Worm (Caenorhabditis elegans) whole organism, early embryonic: ENCODE measurements around the gene T21B4.15.
A peak's percentile ranks its signal among the peaks of the same experiment; 100 is the strongest.

Experiments
- F13C5.2 ChIP-seq: sonication (generic microtip); optimal IDR thresholded peaks from 2 replicates; lab custom pipeline; 2017; ENCODE audit warnings: mild to moderate bottlenecking, missing genetic modification characterization, inconsistent platforms, missing compliant biosample characterization
- ama-1 ChIP-seq: fragments of 150-350 bp; optimal IDR thresholded peaks from 2 replicates; lab custom pipeline; 2014
- ceh-13 ChIP-seq: fragments of 200-800 bp; sonication (Bioruptor generic); optimal IDR thresholded peaks from 2 replicates; lab custom pipeline; 2018; ENCODE audit warnings: mild to moderate bottlenecking, missing genetic modification characterization, missing compliant biosample characterization
- ceh-36 ChIP-seq: sonication (generic microtip); optimal IDR thresholded peaks from 2 replicates; lab custom pipeline; 2016; ENCODE audit warnings: missing genetic modification characterization, inconsistent platforms, missing compliant biosample characterization
- hmbx-1 ChIP-seq: sonication (generic microtip); optimal IDR thresholded peaks from 2 replicates; lab custom pipeline; 2016; ENCODE audit warnings: mild to moderate bottlenecking, missing genetic modification characterization, missing compliant biosample characterization
- hmg-4 ChIP-seq: fragments of 200-800 bp; sonication (Bioruptor generic); optimal IDR thresholded peaks from 2 replicates; lab custom pipeline; 2018; ENCODE audit warnings: mild to moderate bottlenecking, missing genetic modification characterization, missing compliant biosample characterization
- hnd-1 ChIP-seq: sonication (generic microtip); optimal IDR thresholded peaks from 2 replicates; lab custom pipeline; 2016; ENCODE audit warnings: missing genetic modification characterization, missing compliant biosample characterization
- scrt-1 ChIP-seq: fragments of 200-800 bp; sonication (Bioruptor generic); IDR thresholded peaks from 2 replicates; pipeline ENCODE4 v1.3.6; 2022; ENCODE audit warnings: missing genetic modification characterization, missing compliant biosample characterization
- sea-1 ChIP-seq: fragments of 200-800 bp; sonication (Bioruptor generic); conservative IDR thresholded peaks from 2 replicates; pipeline ENCODE4 v1.3.6; 2022; ENCODE audit warnings: missing genetic modification characterization, missing compliant biosample characterization
- tbx-37 ChIP-seq: fragments of 200-800 bp; sonication (Bioruptor generic); conservative IDR thresholded peaks from 2 replicates; pipeline ENCODE4 v1.3.6; 2022; ENCODE audit warnings: missing genetic modification reagents, missing genetic modification characterization, missing compliant biosample characterization

ce11 chrII:12494556-12495131, 4.6 kb downstream of the T21B4.15 start, which contains the start of gene col-85:
- TF ChIP-seq ama-1 (lab: Kevin White, UChicago) = no peak
- TF ChIP-seq F13C5.2 (tag; lab: Kevin White, UChicago) = peak; percentile 95
- peak; percentile 88 for TF ChIP-seq hnd-1 (tag; lab: Kevin White, UChicago)
- peak; percentile 98 for TF ChIP-seq tbx-37 (GFP tag; lab: Robert Waterston, UW)
- TF ChIP-seq hmg-4 (GFP tag; lab: Kevin White, UChicago) = peak; percentile 92
- TF ChIP-seq sea-1 (GFP tag; lab: Robert Waterston, UW) = peak; percentile 95
- peak; percentile 79 for TF ChIP-seq hmbx-1 (tag; lab: Kevin White, UChicago)
- TF ChIP-seq scrt-1 (GFP tag; lab: Robert Waterston, UW) = peak; percentile 98
- TF ChIP-seq ceh-13 = peak; percentile 84
- TF ChIP-seq ceh-36 (tag; lab: Kevin White, UChicago) = peak; percentile 94
